Worm (Caenorhabditis elegans): ENCODE results near the gene tbc-20.

ce11 chrII:14843016-14843415 lies 44.7 kb downstream of the tbc-20 start, which contains the start of gene cdh-7:
- TF ChIP-seq pqm-1 (tag; optimal IDR thresholded peaks at IDR 0.05), result no peak
- no peak for TF ChIP-seq nhr-77 (tag; optimal IDR thresholded peaks at IDR 0.05)
- no peak for TF ChIP-seq zag-1 (tag; optimal IDR thresholded peaks at IDR 0.05)
- no peak for TF ChIP-seq nhr-25 (tag; optimal IDR thresholded peaks at IDR 0.05)
- no peak for TF ChIP-seq mdl-1 (tag; optimal IDR thresholded peaks at IDR 0.05)

Measured in whole organism, L3 larva.